Worm (Caenorhabditis elegans): Measurements from ENCODE around the gene acs-6.

DNA sequence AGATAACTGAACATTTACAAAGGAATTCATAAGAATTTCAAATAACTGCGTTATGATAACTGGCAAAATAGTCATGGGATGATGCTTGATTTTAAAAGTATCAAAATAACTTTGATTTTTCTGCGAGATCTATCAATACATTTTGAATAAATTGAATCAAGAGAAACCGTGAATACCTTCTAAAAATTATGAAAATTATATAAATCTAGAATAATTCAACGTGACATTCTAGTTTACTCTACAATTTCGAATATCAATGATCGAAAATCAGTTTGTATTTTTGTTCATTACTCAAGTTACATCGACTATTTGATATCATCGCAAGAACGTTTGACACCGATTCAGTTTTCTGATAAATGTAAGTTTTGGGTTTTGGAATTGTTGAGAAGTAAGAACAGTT, at the start of gene acs-6:
- no peak for TF ChIP-seq med-1 (GFP tag; optimal IDR thresholded peaks at IDR 0.05; ENCODE audit: insufficient read depth)
- no peak for TF ChIP-seq ztf-23 (GFP tag; IDR thresholded peaks at IDR 0.05)
- no peak for TF ChIP-seq cog-1 (tag; optimal IDR thresholded peaks at IDR 0.05)
- no peak for TF ChIP-seq tab-1 (GFP tag; IDR thresholded peaks at IDR 0.05)
- TF ChIP-seq flt-1 (GFP tag; IDR thresholded peaks at IDR 0.05): no peak
- TF ChIP-seq klf-2 (GFP tag; conservative IDR thresholded peaks at IDR 0.05): no peak
- TF ChIP-seq ref-1 (GFP tag; conservative IDR thresholded peaks at IDR 0.05): no peak
